Worm (Caenorhabditis elegans) whole organism, L4 larva: ENCODE results near the gene col-119.
"Not testable (repeated sequence)": the region's sequence is repeated elsewhere in the genome, so short reads cannot be mapped to it uniquely, and the experiment has no call there.

Experiments used
- D1046.2 ChIP-seq: fragments of 200-800 bp; sonication (Bioruptor generic); IDR thresholded peaks from 2 replicates; pipeline ENCODE4 v1.3.6; 2022; ENCODE audit warnings: missing genetic modification characterization, missing compliant biosample characterization
- T20F7.1 ChIP-seq: fragments of 200-800 bp; sonication (Bioruptor generic); optimal IDR thresholded peaks from 2 replicates; lab custom pipeline; 2018; ENCODE audit warnings: mild to moderate bottlenecking, missing genetic modification characterization, missing compliant biosample characterization
- Y105C5A.15 ChIP-seq: fragments of 200-800 bp; sonication (Bioruptor generic); IDR thresholded peaks from 2 replicates; pipeline ENCODE4 v1.3.6; 2022; ENCODE audit warnings: missing genetic modification characterization, missing compliant biosample characterization
- Y48G9A.11 ChIP-seq: fragments of 200-800 bp; sonication (Bioruptor generic); IDR thresholded peaks from 2 replicates; pipeline ENCODE4 v1.3.6; 2022; ENCODE audit warnings: missing genetic modification reagents, missing genetic modification characterization, missing compliant biosample characterization
- Y75B8A.6 ChIP-seq: fragments of 200-800 bp; sonication (Bioruptor generic); IDR thresholded peaks from 2 replicates; pipeline ENCODE4 v1.3.6; 2022; ENCODE audit warnings: missing genetic modification reagents, missing genetic modification characterization, missing compliant biosample characterization
- aha-1 ChIP-seq: fragments of 150-350 bp; peaks from one replicate; lab custom pipeline; 2014; ENCODE audit warnings: missing biosample characterization, missing genetic modification characterization
- arid-1 ChIP-seq: fragments of 200-800 bp; sonication (Bioruptor generic); conservative IDR thresholded peaks from 2 replicates; pipeline ENCODE4 v1.3.6; 2022; ENCODE audit warnings: missing genetic modification reagents, missing genetic modification characterization, missing compliant biosample characterization
- ceh-20 ChIP-seq: fragments of 200-800 bp; sonication (Bioruptor generic); IDR thresholded peaks from 2 replicates; pipeline ENCODE4 v1.3.6; 2022; ENCODE audit warnings: missing genetic modification reagents, missing genetic modification characterization, missing compliant biosample characterization
- ces-1 ChIP-seq: fragments of 150-350 bp; sonication (generic microtip); optimal IDR thresholded peaks from 4 replicates; lab custom pipeline; 2014; ENCODE audit warnings: missing biosample characterization, missing genetic modification reagents, missing genetic modification characterization
- daf-16 ChIP-seq, 3 experiments: sonication (generic microtip); optimal IDR thresholded peaks; 2 replicates each; lab custom pipeline; 2016 to 2017; ENCODE audit warnings: missing genetic modification characterization in 3 of 3, missing genetic modification reagents in 3 of 3, mild to moderate bottlenecking in 2 of 3, missing compliant biosample characterization in 2 of 3, missing biosample characterization in 1 of 3, moderate library complexity in 1 of 3
- dmd-8 ChIP-seq: fragments of 200-800 bp; sonication (Bioruptor generic); IDR thresholded peaks from 2 replicates; pipeline ENCODE4 v1.3.6; 2022; ENCODE audit warnings: missing genetic modification characterization, missing compliant biosample characterization
- dve-1 ChIP-seq: sonication (generic microtip); optimal IDR thresholded peaks from 2 replicates; lab custom pipeline; 2017; ENCODE audit warnings: antibody characterized with exemption, mild to moderate bottlenecking, missing genetic modification characterization, missing compliant biosample characterization; ENCODE audit not compliant: insufficient read depth
- gei-8 ChIP-seq: fragments of 200-800 bp; sonication (Bioruptor generic); optimal IDR thresholded peaks from 2 replicates; lab custom pipeline; 2018; ENCODE audit warnings: mild to moderate bottlenecking, missing genetic modification characterization, missing compliant biosample characterization
- hlh-11 ChIP-seq: fragments of 200-800 bp; sonication (Bioruptor generic); optimal IDR thresholded peaks from 2 replicates; lab custom pipeline; 2018; ENCODE audit warnings: mild to moderate bottlenecking, missing genetic modification characterization, missing compliant biosample characterization
- hlh-30 ChIP-seq: sonication (generic microtip); optimal IDR thresholded peaks from 2 replicates; lab custom pipeline; 2017; ENCODE audit warnings: antibody characterized with exemption, mild to moderate bottlenecking, missing genetic modification characterization, missing compliant biosample characterization; ENCODE audit not compliant: insufficient read depth
- hmg-1.1 ChIP-seq: fragments of 200-800 bp; sonication (Bioruptor generic); IDR thresholded peaks from 2 replicates; pipeline ENCODE4 v1.3.6; 2022; ENCODE audit warnings: missing genetic modification reagents, missing genetic modification characterization, missing compliant biosample characterization
- lim-7 ChIP-seq: fragments of 200-800 bp; sonication (Bioruptor generic); IDR thresholded peaks from 2 replicates; pipeline ENCODE4 v1.3.6; 2022; ENCODE audit warnings: missing genetic modification characterization, missing compliant biosample characterization
- lin-38 ChIP-seq: fragments of 200-800 bp; sonication (Bioruptor generic); IDR thresholded peaks from 2 replicates; pipeline ENCODE4 v1.3.6; 2022; ENCODE audit warnings: missing genetic modification reagents, missing genetic modification characterization, missing compliant biosample characterization
- lsy-2 ChIP-seq, 2 experiments: fragments of 150-350 bp in 1 of 2; sonication (generic microtip) in 1 of 2; optimal IDR thresholded peaks; 2 replicates each; lab custom pipeline; 2014 to 2017; ENCODE audit warnings: missing biosample characterization in 2 of 2, missing genetic modification characterization in 2 of 2
- madf-5 ChIP-seq, 2 experiments: fragments of 200-800 bp; sonication (Bioruptor generic); IDR thresholded peaks; 2 replicates each; pipeline ENCODE4 v1.3.6; 2022; ENCODE audit warnings: missing compliant biosample characterization in 2 of 2, missing genetic modification characterization in 2 of 2
- mdl-1 ChIP-seq, 2 experiments: fragments of 150-350 bp in 1 of 2; sonication (generic microtip) in 1 of 2; optimal IDR thresholded peaks; 2 replicates each; lab custom pipeline; 2014 to 2017; ENCODE audit warnings: missing biosample characterization in 2 of 2, missing genetic modification characterization in 2 of 2
- mes-2 ChIP-seq: sonication (generic microtip); optimal IDR thresholded peaks from 2 replicates; lab custom pipeline; 2016; ENCODE audit warnings: missing genotype, mild to moderate bottlenecking, missing genetic modification characterization, missing compliant biosample characterization; ENCODE audit not compliant: poor library complexity, severe bottlenecking
- mxl-3 ChIP-seq: fragments of 200-800 bp; sonication (Bioruptor generic); optimal IDR thresholded peaks from 2 replicates; lab custom pipeline; 2018; ENCODE audit warnings: mild to moderate bottlenecking, missing genetic modification characterization, missing compliant biosample characterization
- nhr-102 ChIP-seq: sonication (generic microtip); optimal IDR thresholded peaks from 2 replicates; lab custom pipeline; 2016; ENCODE audit warnings: mild to moderate bottlenecking, missing genetic modification characterization, moderate library complexity, missing compliant biosample characterization
- nhr-28 ChIP-seq: fragments of 150-350 bp; optimal IDR thresholded peaks from 2 replicates; lab custom pipeline; 2014; ENCODE audit warnings: missing biosample characterization, missing genetic modification characterization
- nhr-41 ChIP-seq: fragments of 200-800 bp; sonication (Bioruptor generic); IDR thresholded peaks from 2 replicates; pipeline ENCODE4 v1.3.6; 2022; ENCODE audit warnings: missing genetic modification reagents, missing genetic modification characterization, missing compliant biosample characterization
- nhr-76 ChIP-seq: fragments of 150-350 bp; optimal IDR thresholded peaks from 2 replicates; lab custom pipeline; 2014; ENCODE audit warnings: missing biosample characterization, missing genetic modification characterization
- pha-4 ChIP-seq, 2 experiments: fragments of 150-350 bp in 1 of 2; fragments of 200-800 bp in 1 of 2; sonication (Bioruptor generic) in 1 of 2; IDR thresholded peaks in 1 of 2; optimal IDR thresholded peaks in 1 of 2; 2 replicates each; pipeline versions ENCODE4 v1.3.6 to Lab custom; 2014 to 2022; ENCODE audit warnings: missing genetic modification characterization in 2 of 2, missing genetic modification reagents in 2 of 2, missing biosample characterization in 1 of 2, missing compliant biosample characterization in 1 of 2
- php-3 ChIP-seq: fragments of 200-800 bp; sonication (Bioruptor generic); IDR thresholded peaks from 2 replicates; pipeline ENCODE4 v1.3.6; 2022; ENCODE audit warnings: missing genetic modification reagents, missing genetic modification characterization, missing compliant biosample characterization
- snpc-1.2 ChIP-seq: fragments of 200-800 bp; sonication (Bioruptor generic); IDR thresholded peaks from 2 replicates; pipeline ENCODE4 v1.3.6; 2022; ENCODE audit warnings: missing genetic modification reagents, missing genetic modification characterization, missing compliant biosample characterization
- snpc-4 ChIP-seq: fragments of 150-350 bp; optimal IDR thresholded peaks from 2 replicates; lab custom pipeline; 2014; ENCODE audit warnings: missing biosample characterization, missing genetic modification characterization
- tra-1 ChIP-seq: fragments of 200-800 bp; sonication (Bioruptor generic); IDR thresholded peaks from 2 replicates; pipeline ENCODE4 v1.3.6; 2022; ENCODE audit warnings: missing genetic modification reagents, missing genetic modification characterization, missing compliant biosample characterization
- vab-7 ChIP-seq: fragments of 200-800 bp; sonication (Bioruptor generic); IDR thresholded peaks from 2 replicates; pipeline ENCODE4 v1.3.6; 2022; ENCODE audit warnings: missing genetic modification reagents, missing genetic modification characterization, missing compliant biosample characterization
- zag-1 ChIP-seq: fragments of 150-350 bp; optimal IDR thresholded peaks from 2 replicates; lab custom pipeline; 2014; ENCODE audit warnings: missing biosample characterization, missing genetic modification characterization

The col-119 gene

DNA sequence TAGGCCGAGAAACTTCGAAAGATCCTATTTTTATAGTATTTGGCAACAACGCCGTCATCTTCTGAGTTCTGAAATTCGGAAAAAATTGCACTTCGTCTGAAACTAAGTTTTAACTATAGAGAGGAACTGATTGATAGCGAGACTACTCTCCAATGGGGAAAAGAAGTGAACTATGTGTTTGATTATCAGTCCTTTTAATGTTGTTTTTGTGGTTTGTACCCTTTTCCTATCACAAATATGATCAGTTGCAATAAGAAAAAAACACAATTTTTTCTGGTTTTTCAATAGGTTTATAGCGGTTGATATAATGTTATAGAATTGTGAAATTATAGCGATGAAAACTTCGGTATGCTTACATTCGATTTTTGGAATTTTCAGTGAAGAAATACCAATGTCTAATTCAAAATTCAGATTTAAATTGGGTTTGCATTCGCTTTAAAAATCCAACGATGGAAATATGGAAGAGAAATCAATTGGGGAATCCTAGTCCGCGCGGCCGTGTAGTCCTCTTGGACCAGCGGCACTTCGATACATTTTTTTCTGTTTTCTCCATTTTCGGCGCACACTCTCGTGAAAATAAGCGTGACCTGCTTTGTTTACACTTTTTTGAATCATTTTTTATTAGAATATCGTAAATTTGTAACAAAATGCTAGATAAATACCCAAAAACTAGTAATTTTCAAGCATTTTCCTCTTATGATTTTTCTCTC lies 6.2 kb downstream of the col-119 start, which contains the start of gene C53B4.3 (continued):
- TF ChIP-seq daf-16 (GFP tag; optimal IDR thresholded peaks at IDR 0.05; lab: Kevin White, UChicago): no peak
- TF ChIP-seq daf-16 (tag; optimal IDR thresholded peaks at IDR 0.05; lab: Kevin White, UChicago): peak; percentile 42
- TF ChIP-seq nhr-28 (tag; lab: Kevin White, UChicago): peak; percentile 75
- peak in 1 of 2 experiments; percentile 79 for TF ChIP-seq lsy-2 (tag; optimal IDR thresholded peaks at IDR 0.05; lab: Kevin White, UChicago)
- TF ChIP-seq mxl-3 (GFP tag; lab: Kevin White, UChicago): peak; percentile 14
- no peak for TF ChIP-seq tra-1 (GFP tag; lab: Robert Waterston, UW)
- no peak for TF ChIP-seq gei-8
- TF ChIP-seq hlh-11 (tag; lab: Kevin White, UChicago): peak; percentile 44
- peak; percentile 40 for TF ChIP-seq nhr-102 (tag; lab: Kevin White, UChicago)
- TF ChIP-seq hlh-30: peak; percentile 68
- TF ChIP-seq dve-1 (tag; lab: Kevin White, UChicago): peak; percentile 23
- TF ChIP-seq D1046.2 (GFP tag; lab: Robert Waterston, UW): no peak

DNA sequence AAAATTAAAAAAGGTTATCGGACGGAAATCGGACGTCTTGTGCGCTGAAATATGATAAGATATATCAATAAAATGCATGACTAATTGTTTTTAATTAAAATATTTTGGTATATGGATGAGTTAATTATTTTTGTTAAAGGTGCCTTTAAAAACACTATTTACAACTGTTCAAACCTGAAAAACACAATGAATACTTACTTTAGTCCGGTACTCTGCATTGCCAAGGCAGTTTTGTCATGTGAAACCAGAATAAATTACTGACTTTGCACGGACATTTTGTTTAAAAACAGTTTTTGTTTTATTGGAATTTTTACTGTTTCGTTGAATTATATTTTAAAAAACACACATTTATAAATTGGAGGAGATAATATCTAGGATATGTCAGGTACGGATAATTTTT lies 11.6 kb downstream of the col-119 start, which contains the start of gene suex-2:
TSS of gene suex-2 (plus strand) at position 301 of the 400 bp plus-strand sequence.
- TF ChIP-seq aha-1 (tag; lab: Kevin White, UChicago) (peak; percentile 8), nhr-41 (GFP tag; lab: Robert Waterston, UW) (no peak)
- TF ChIP-seq, all 104 proteins: peak for 1

DNA sequence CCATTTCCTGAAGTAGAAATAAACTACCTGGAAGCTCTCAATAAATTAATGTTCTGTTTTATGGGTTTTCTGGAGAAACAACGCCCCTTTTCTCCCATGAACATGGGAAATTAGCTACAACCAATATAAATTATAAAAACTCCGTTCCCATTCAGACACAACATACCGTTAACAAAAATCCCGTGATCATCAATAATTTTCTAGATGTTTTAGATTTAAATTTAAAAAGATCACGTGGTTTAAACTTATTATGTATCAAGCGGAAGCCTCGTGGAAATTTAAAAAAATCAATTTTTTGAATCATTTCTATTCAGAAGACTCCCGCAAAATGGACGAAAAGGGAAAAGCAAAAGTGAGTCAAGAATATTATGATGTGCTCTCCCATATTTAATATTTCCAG lies 13.7 kb downstream of the col-119 start, which contains the start of gene C53B4.2:
TSS of gene C53B4.2 (plus strand) at position 301 of the 400 bp plus-strand sequence.
- TF ChIP-seq zag-1 (tag; lab: Kevin White, UChicago) (no peak), Y75B8A.6 (GFP tag; lab: Robert Waterston, UW) (no peak), nhr-76 (tag; lab: Kevin White, UChicago) (no peak), hmg-1.1 (no peak), lin-38 (no peak), mes-2 (tag; lab: Kevin White, UChicago) (no peak), snpc-4 (tag; lab: Kevin White, UChicago) (no peak), T20F7.1 (no peak), lim-7 (no peak), mdl-1 (tag; optimal IDR thresholded peaks at IDR 0.05; lab: Kevin White, UChicago) (no peak), ces-1 (GFP tag; lab: Kevin White, UChicago) (no peak), ceh-20 (no peak)
- TF ChIP-seq, all 104 proteins: peak for 0

DNA sequence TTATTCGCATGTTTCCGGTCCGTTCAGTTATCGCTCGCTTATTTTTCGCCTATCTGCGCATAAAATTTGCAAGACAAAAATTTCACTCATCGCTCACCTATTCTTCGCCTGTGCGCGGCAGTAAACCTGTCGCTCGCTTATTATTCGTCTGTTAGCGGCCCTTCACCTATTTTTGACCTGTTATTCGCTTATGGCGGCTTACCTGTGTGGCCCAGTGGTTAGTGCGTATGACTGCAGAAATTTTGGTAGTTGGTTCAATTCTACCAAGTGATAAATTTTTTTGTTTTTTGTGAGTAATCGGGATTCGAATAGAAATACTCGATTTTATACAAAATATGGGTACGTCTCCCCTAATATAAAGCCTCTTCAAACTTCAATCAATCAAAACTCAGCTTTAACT lies 15.6 kb downstream of the col-119 start:
- peak; percentile 58; the same call in 1 of the 2 replicates for TF ChIP-seq Y48G9A.11 (GFP tag; lab: Robert Waterston, UW)
- 0 out of 2 replicates have a peak, but pooled peaks have one; percentile 28 for TF ChIP-seq php-3 (GFP tag; lab: Robert Waterston, UW)
- 0 out of 2 replicates have a peak, but pooled peaks have one; percentile 23 for TF ChIP-seq arid-1 (GFP tag; lab: Robert Waterston, UW)
- TF ChIP-seq lim-7: peak; percentile 94
- 0 out of 4 replicates have a peak, but pooled peaks of 1 of the 2 experiments have one; percentile 62 for TF ChIP-seq madf-5 (GFP tag; IDR thresholded peaks at IDR 0.05; lab: Robert Waterston, UW)
- peak; percentile 49; the same call in 1 of the 2 replicates for TF ChIP-seq tra-1 (GFP tag; lab: Robert Waterston, UW)
- peak; percentile 81 for TF ChIP-seq snpc-1.2 (GFP tag; lab: Robert Waterston, UW)
- TF ChIP-seq pha-4 (GFP tag; IDR thresholded peaks at IDR 0.05; lab: Robert Waterston, UW): peak; percentile 41; the same call in 1 of the 2 replicates
- not testable (repeated sequence) for TF ChIP-seq pha-4 (tag; optimal IDR thresholded peaks at IDR 0.05; lab: Kevin White, UChicago)
- peak; percentile 68; the same call in 1 of the 2 replicates for TF ChIP-seq D1046.2 (GFP tag; lab: Robert Waterston, UW)
- TF ChIP-seq lin-38: peak; percentile 65; the same call in 1 of the 2 replicates
- 0 out of 2 replicates have a peak, but pooled peaks have one; percentile 64 for TF ChIP-seq dmd-8 (GFP tag; lab: Robert Waterston, UW)
- peak; percentile 67; the same call in 1 of the 2 replicates for TF ChIP-seq Y105C5A.15 (GFP tag; lab: Robert Waterston, UW)
- TF ChIP-seq nhr-41 (GFP tag; lab: Robert Waterston, UW): peak; percentile 62
- peak; percentile 50; the same call in 1 of the 2 replicates for TF ChIP-seq vab-7 (GFP tag; lab: Robert Waterston, UW)
